Worm (Caenorhabditis elegans): Measurements from ENCODE around the gene sri-37.

DNA sequence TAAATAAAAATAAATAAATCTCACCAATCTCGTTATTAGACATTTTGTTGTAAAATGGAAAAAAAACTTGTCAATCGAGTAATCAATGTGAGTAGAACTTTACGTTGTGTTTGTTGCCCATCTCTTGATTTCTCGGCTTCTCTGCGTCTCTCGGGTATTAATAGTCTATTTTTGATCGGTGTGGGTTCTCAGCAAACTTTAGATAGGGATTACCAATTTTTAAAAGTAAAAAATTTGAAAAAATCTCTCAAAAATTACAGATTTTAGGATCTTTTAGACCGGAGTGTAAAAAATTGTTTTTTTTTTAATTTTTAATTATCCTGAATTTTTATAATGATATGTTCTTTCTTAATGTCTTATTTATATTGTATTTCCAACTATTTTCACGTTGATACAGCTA, 8.0 kb downstream of the sri-37 start, which contains the start of gene F22E5.21:
- TF ChIP-seq nhr-179 (tag; optimal IDR thresholded peaks at IDR 0.05) (no peak), F10E7.11 (tag; optimal IDR thresholded peaks at IDR 0.05) (no peak), rec-8 (tag; optimal IDR thresholded peaks at IDR 0.05) (no peak), ztf-28 (GFP tag; IDR thresholded peaks at IDR 0.05) (no peak), sea-2 (GFP tag; IDR thresholded peaks at IDR 0.05) (no peak), mel-28 (tag; optimal IDR thresholded peaks at IDR 0.05; ENCODE audit: borderline replicate concordance) (no peak), ets-4 (GFP tag; optimal IDR thresholded peaks at IDR 0.05) (no peak), ccch-3 (GFP tag; optimal IDR thresholded peaks at IDR 0.05) (no peak), dpl-1 (GFP tag; optimal IDR thresholded peaks at IDR 0.05) (no peak)

All from whole organism, young adult.